Worm (Caenorhabditis elegans) whole organism, young adult: Measurements from ENCODE around the gene T09F3.5.
A peak's percentile ranks its signal among the peaks of the same experiment; 100 is the strongest.

Experiments
- B0019.2 ChIP-seq: fragments of 200-800 bp; sonication (Bioruptor generic); conservative IDR thresholded peaks from 2 replicates; pipeline ENCODE4 v1.3.6; 2022; ENCODE audit warnings: missing genetic modification reagents, missing genetic modification characterization, missing compliant biosample characterization
- F33H1.4 ChIP-seq: fragments of 200-800 bp; sonication (Bioruptor generic); IDR thresholded peaks from 2 replicates; pipeline ENCODE4 v1.3.6; 2022; ENCODE audit warnings: missing genetic modification reagents, missing genetic modification characterization, missing compliant biosample characterization
- F37B4.10 ChIP-seq: fragments of 200-800 bp; sonication (Bioruptor generic); IDR thresholded peaks from 2 replicates; pipeline ENCODE4 v1.3.6; 2022; ENCODE audit warnings: missing genetic modification characterization, missing compliant biosample characterization
- F57C9.4 ChIP-seq: sonication (generic microtip); optimal IDR thresholded peaks from 2 replicates; lab custom pipeline; 2017; ENCODE audit warnings: mild to moderate bottlenecking, missing genetic modification characterization, missing compliant biosample characterization
- K12H6.12 ChIP-seq: fragments of 200-800 bp; sonication (Bioruptor generic); optimal IDR thresholded peaks from 2 replicates; lab custom pipeline; 2018; ENCODE audit warnings: mild to moderate bottlenecking, missing genetic modification characterization, missing compliant biosample characterization
- T07F8.4 ChIP-seq: sonication (generic microtip); optimal IDR thresholded peaks from 2 replicates; lab custom pipeline; 2016; ENCODE audit warnings: mild to moderate bottlenecking, missing genetic modification characterization, moderate library complexity, missing compliant biosample characterization
- Y53G8AR.9 ChIP-seq: fragments of 200-800 bp; sonication (Bioruptor generic); conservative IDR thresholded peaks from 2 replicates; pipeline ENCODE4 v1.3.6; 2022; ENCODE audit warnings: missing genetic modification reagents, missing genetic modification characterization, missing compliant biosample characterization
- Y79H2A.3 ChIP-seq: fragments of 200-800 bp; sonication (Bioruptor generic); conservative IDR thresholded peaks from 2 replicates; pipeline ENCODE4 v1.3.6; 2022; ENCODE audit warnings: missing genetic modification reagents, missing genetic modification characterization, missing compliant biosample characterization
- Y95B8A.8 ChIP-seq: fragments of 200-800 bp; sonication (Bioruptor generic); IDR thresholded peaks from 2 replicates; pipeline ENCODE4 v1.3.6; 2022; ENCODE audit warnings: missing genetic modification reagents, missing genetic modification characterization, missing compliant biosample characterization
- ZK185.1 ChIP-seq: sonication (generic microtip); optimal IDR thresholded peaks from 2 replicates; lab custom pipeline; 2016; ENCODE audit warnings: mild to moderate bottlenecking, missing genetic modification characterization, missing compliant biosample characterization; ENCODE audit not compliant: poor library complexity, severe bottlenecking
- ama-1 ChIP-seq, 3 experiments: fragments of 150-350 bp in 1 of 3; sonication (generic microtip) in 2 of 3; optimal IDR thresholded peaks; 2 replicates each; lab custom pipeline; 2014 to 2018; ENCODE audit warnings: missing biosample characterization in 2 of 3, missing genetic modification characterization in 2 of 3, missing genetic modification reagents in 2 of 3
- athp-1 ChIP-seq: sonication (generic microtip); optimal IDR thresholded peaks from 2 replicates; lab custom pipeline; 2017; ENCODE audit warnings: mild to moderate bottlenecking, missing genetic modification characterization, missing compliant biosample characterization
- attf-3 ChIP-seq: fragments of 200-800 bp; sonication (Bioruptor generic); conservative IDR thresholded peaks from 2 replicates; pipeline ENCODE4 v1.3.6; 2022; ENCODE audit warnings: missing genetic modification reagents, missing genetic modification characterization, missing compliant biosample characterization
- attf-5 ChIP-seq: fragments of 200-800 bp; sonication (Bioruptor generic); optimal IDR thresholded peaks from 2 replicates; lab custom pipeline; 2018; ENCODE audit warnings: mild to moderate bottlenecking, missing genetic modification characterization, missing compliant biosample characterization
- bed-2 ChIP-seq: fragments of 200-800 bp; sonication (Bioruptor generic); IDR thresholded peaks from 2 replicates; pipeline ENCODE4 v1.3.6; 2022; ENCODE audit warnings: missing genetic modification reagents, missing genetic modification characterization, missing compliant biosample characterization
- cebp-1 ChIP-seq, 2 experiments: fragments of 200-800 bp in 1 of 2; sonication (Bioruptor generic) in 1 of 2; sonication (generic microtip) in 1 of 2; IDR thresholded peaks in 1 of 2; optimal IDR thresholded peaks in 1 of 2; 2 replicates each; pipeline versions ENCODE4 v1.3.6 to Lab custom; 2017 to 2022; ENCODE audit warnings: missing compliant biosample characterization in 2 of 2, missing genetic modification characterization in 2 of 2, mild to moderate bottlenecking in 1 of 2, missing genetic modification reagents in 1 of 2, moderate library complexity in 1 of 2
- cebp-2 ChIP-seq: fragments of 200-800 bp; sonication (Bioruptor generic); IDR thresholded peaks from 2 replicates; pipeline ENCODE4 v1.3.6; 2022; ENCODE audit warnings: missing genetic modification characterization, missing compliant biosample characterization
- chd-7 ChIP-seq: sonication (generic microtip); optimal IDR thresholded peaks from 2 replicates; lab custom pipeline; 2016; ENCODE audit warnings: mild to moderate bottlenecking, missing genetic modification characterization, moderate library complexity, missing compliant biosample characterization
- dox-1 ChIP-seq: fragments of 200-800 bp; sonication (Bioruptor generic); IDR thresholded peaks from 2 replicates; pipeline ENCODE4 v1.3.6; 2022; ENCODE audit warnings: missing genetic modification reagents, missing genetic modification characterization, missing compliant biosample characterization
- egl-44 ChIP-seq: fragments of 200-800 bp; sonication (Bioruptor generic); IDR thresholded peaks from 2 replicates; pipeline ENCODE4 v1.3.6; 2022; ENCODE audit warnings: missing genetic modification reagents, missing genetic modification characterization, missing compliant biosample characterization
- egrh-3 ChIP-seq: fragments of 200-800 bp; sonication (Bioruptor generic); IDR thresholded peaks from 2 replicates; pipeline ENCODE4 v1.3.6; 2022; ENCODE audit warnings: missing genetic modification reagents, missing genetic modification characterization, missing compliant biosample characterization
- fkh-3 ChIP-seq: sonication (generic microtip); optimal IDR thresholded peaks from 2 replicates; lab custom pipeline; 2016; ENCODE audit warnings: mild to moderate bottlenecking, missing genetic modification characterization, missing compliant biosample characterization
- gei-17 ChIP-seq: fragments of 200-800 bp; sonication (Bioruptor generic); optimal IDR thresholded peaks from 2 replicates; lab custom pipeline; 2018; ENCODE audit warnings: mild to moderate bottlenecking, missing genetic modification characterization, missing compliant biosample characterization
- him-1 ChIP-seq: sonication (generic microtip); optimal IDR thresholded peaks from 2 replicates; lab custom pipeline; 2016; ENCODE audit warnings: missing genotype, missing genetic modification reagents, missing genetic modification characterization, missing compliant biosample characterization
- hlh-12 ChIP-seq: sonication (generic microtip); optimal IDR thresholded peaks from 2 replicates; lab custom pipeline; 2016; ENCODE audit warnings: missing genetic modification characterization, missing compliant biosample characterization
- hmg-1.2 ChIP-seq: fragments of 200-800 bp; sonication (Bioruptor generic); IDR thresholded peaks from 2 replicates; pipeline ENCODE4 v1.3.6; 2022; ENCODE audit warnings: missing genetic modification reagents, missing genetic modification characterization, missing compliant biosample characterization
- lin-35 ChIP-seq, 3 experiments: fragments of 150-350 bp in 2 of 3; sonication (generic microtip) in 1 of 3; optimal IDR thresholded peaks; 2 replicates each; lab custom pipeline; 2014 to 2018; ENCODE audit warnings: missing biosample characterization in 3 of 3, missing genetic modification characterization in 3 of 3, missing genetic modification reagents in 3 of 3
- lin-54 ChIP-seq: fragments of 200-800 bp; sonication (Bioruptor generic); optimal IDR thresholded peaks from 2 replicates; lab custom pipeline; 2018; ENCODE audit warnings: mild to moderate bottlenecking, missing genetic modification characterization, missing compliant biosample characterization
- lir-1 ChIP-seq: fragments of 200-800 bp; sonication (Bioruptor generic); conservative IDR thresholded peaks from 2 replicates; pipeline ENCODE4 v1.3.6; 2022; ENCODE audit warnings: missing genetic modification reagents, missing genetic modification characterization, missing compliant biosample characterization
- madf-3 ChIP-seq: fragments of 200-800 bp; sonication (Bioruptor generic); IDR thresholded peaks from 2 replicates; pipeline ENCODE4 v1.3.6; 2022; ENCODE audit warnings: missing genetic modification reagents, missing genetic modification characterization, missing compliant biosample characterization
- madf-6 ChIP-seq: fragments of 200-800 bp; sonication (Bioruptor generic); IDR thresholded peaks from 2 replicates; pipeline ENCODE4 v1.3.6; 2022; ENCODE audit warnings: missing genetic modification reagents, missing genetic modification characterization, missing compliant biosample characterization
- mcd-1 ChIP-seq: fragments of 200-800 bp; sonication (Bioruptor generic); IDR thresholded peaks from 2 replicates; pipeline ENCODE4 v1.3.6; 2022; ENCODE audit warnings: missing genetic modification reagents, missing genetic modification characterization, missing compliant biosample characterization
- nfya-2 ChIP-seq: fragments of 200-800 bp; sonication (Bioruptor generic); IDR thresholded peaks from 2 replicates; pipeline ENCODE4 v1.3.6; 2022; ENCODE audit warnings: missing genetic modification reagents, missing genetic modification characterization, missing compliant biosample characterization
- nfyb-1 ChIP-seq: fragments of 200-800 bp; sonication (Bioruptor generic); IDR thresholded peaks from 2 replicates; pipeline ENCODE4 v1.3.6; 2022; ENCODE audit warnings: missing genetic modification reagents, missing genetic modification characterization, missing compliant biosample characterization
- nhr-90 ChIP-seq: sonication (generic microtip); optimal IDR thresholded peaks from 2 replicates; lab custom pipeline; 2016; ENCODE audit warnings: missing genotype, mild to moderate bottlenecking, missing genetic modification characterization, missing compliant biosample characterization
- snpc-1.3 ChIP-seq: sonication (generic microtip); optimal IDR thresholded peaks from 2 replicates; lab custom pipeline; 2017; ENCODE audit warnings: missing genetic modification characterization, mild to moderate bottlenecking, missing compliant biosample characterization, antibody characterized with exemption, moderate library complexity, missing genotype, missing genetic modification reagents; ENCODE audit not compliant: insufficient read depth
- sptf-2 ChIP-seq: fragments of 200-800 bp; sonication (Bioruptor generic); optimal IDR thresholded peaks from 2 replicates; lab custom pipeline; 2018; ENCODE audit warnings: mild to moderate bottlenecking, missing genetic modification characterization, missing compliant biosample characterization
- tbx-9 ChIP-seq: sonication (generic microtip); optimal IDR thresholded peaks from 2 replicates; lab custom pipeline; 2016; ENCODE audit warnings: borderline replicate concordance, missing genetic modification characterization, inconsistent platforms, missing compliant biosample characterization
- unc-62 ChIP-seq: fragments of 150-350 bp; optimal IDR thresholded peaks from 2 replicates; lab custom pipeline; 2014; ENCODE audit warnings: missing biosample characterization, missing genetic modification reagents, missing genetic modification characterization
- zfh-2 ChIP-seq: fragments of 200-800 bp; sonication (Bioruptor generic); conservative IDR thresholded peaks from 2 replicates; pipeline ENCODE4 v1.3.6; 2022; ENCODE audit warnings: missing genetic modification reagents, missing genetic modification characterization, missing compliant biosample characterization
- zim-3 ChIP-seq: sonication (generic microtip); optimal IDR thresholded peaks from 2 replicates; lab custom pipeline; 2017; ENCODE audit warnings: mild to moderate bottlenecking, missing genetic modification characterization, moderate library complexity, missing compliant biosample characterization
- ztf-18 ChIP-seq: sonication (generic microtip); optimal IDR thresholded peaks from 2 replicates; lab custom pipeline; 2016; ENCODE audit warnings: missing genotype, mild to moderate bottlenecking, missing genetic modification characterization, missing compliant biosample characterization
- ztf-26 ChIP-seq: sonication (generic microtip); optimal IDR thresholded peaks from 2 replicates; lab custom pipeline; 2017; ENCODE audit warnings: missing genetic modification characterization, missing compliant biosample characterization
- ztf-3 ChIP-seq: fragments of 200-800 bp; sonication (Bioruptor generic); optimal IDR thresholded peaks from 2 replicates; lab custom pipeline; 2018; ENCODE audit warnings: mild to moderate bottlenecking, missing genetic modification characterization, missing compliant biosample characterization
- ztf-6 ChIP-seq: fragments of 200-800 bp; sonication (Bioruptor generic); IDR thresholded peaks from 2 replicates; pipeline ENCODE4 v1.3.6; 2022; ENCODE audit warnings: missing genetic modification reagents, missing genetic modification characterization, missing compliant biosample characterization

The T09F3.5 gene

ce11 chrII:10393282-10394179, 3.1 kb upstream of the T09F3.5 start, which contains the start of gene gpd-1 (continued):
- TF ChIP-seq hmg-1.2 (GFP tag; lab: Robert Waterston, UW), result peak; percentile 56; the same call in 1 of the 2 replicates
- TF ChIP-seq zfh-2 (GFP tag; lab: Robert Waterston, UW), result no peak
- no peak for TF ChIP-seq gei-17
- TF ChIP-seq T07F8.4 (tag; lab: Kevin White, UChicago), result no peak
- TF ChIP-seq F37B4.10 (GFP tag; lab: Robert Waterston, UW), result no peak
- TF ChIP-seq madf-6, result peak; percentile 99
- TF ChIP-seq him-1 (tag; lab: Kevin White, UChicago), result peak; percentile 13
- no peak for TF ChIP-seq cebp-1 (GFP tag; IDR thresholded peaks at IDR 0.05; lab: Robert Waterston, UW)
- peak; percentile 36 for TF ChIP-seq cebp-1 (tag; optimal IDR thresholded peaks at IDR 0.05; lab: Kevin White, UChicago)
- TF ChIP-seq unc-62 (GFP tag; lab: Kevin White, UChicago), result no peak
- TF ChIP-seq snpc-1.3 (tag; lab: Kevin White, UChicago), result peak; percentile 82
- TF ChIP-seq Y79H2A.3, result peak; percentile 86
- peak; percentile 35 for TF ChIP-seq chd-7 (tag; lab: Kevin White, UChicago)
- peak; percentile 5 for TF ChIP-seq ztf-18 (tag; lab: Kevin White, UChicago)
- TF ChIP-seq tbx-9 (tag; lab: Kevin White, UChicago), result no peak
- peak; percentile 97 for TF ChIP-seq F33H1.4
- peak; percentile 78; the same call in 1 of the 2 replicates for TF ChIP-seq madf-3
- TF ChIP-seq attf-3 (GFP tag; lab: Robert Waterston, UW), result 0 out of 2 replicates have a peak, but pooled peaks have one; percentile 50
- no peak for TF ChIP-seq bed-2 (GFP tag; lab: Robert Waterston, UW)
- TF ChIP-seq ztf-26 (tag; lab: Kevin White, UChicago), result no peak
- no peak for TF ChIP-seq attf-5 (GFP tag; lab: Kevin White, UChicago)
- TF ChIP-seq B0019.2 (GFP tag; lab: Robert Waterston, UW), result peak; percentile 93
- peak; percentile 34 for TF ChIP-seq athp-1 (tag; lab: Kevin White, UChicago)
- no peak for TF ChIP-seq ztf-3 (GFP tag; lab: Kevin White, UChicago)
- TF ChIP-seq lir-1 (GFP tag; lab: Robert Waterston, UW), result peak; percentile 82
- no peak for TF ChIP-seq cebp-2
- TF ChIP-seq K12H6.12, result no peak
- TF ChIP-seq fkh-3 (tag; lab: Kevin White, UChicago), result no peak
- TF ChIP-seq dox-1, result peak; percentile 80
- TF ChIP-seq egl-44 (GFP tag; lab: Robert Waterston, UW), result no peak
- TF ChIP-seq ama-1 (optimal IDR thresholded peaks at IDR 0.05; lab: Kevin White, UChicago), result no peak
- TF ChIP-seq ama-1 (GFP tag; optimal IDR thresholded peaks at IDR 0.05; lab: Kevin White, UChicago), result no peak
- peak; percentile 83 for TF ChIP-seq lin-54 (GFP tag; lab: Kevin White, UChicago)
- TF ChIP-seq zim-3 (tag; lab: Kevin White, UChicago), result no peak
- peak; percentile 62 for TF ChIP-seq mcd-1 (GFP tag; lab: Robert Waterston, UW)
- TF ChIP-seq nfya-2 (GFP tag; lab: Robert Waterston, UW), result no peak
- TF ChIP-seq Y53G8AR.9 (GFP tag; lab: Robert Waterston, UW), result peak; percentile 81; the same call in 1 of the 2 replicates
- no peak for TF ChIP-seq ztf-6 (GFP tag; lab: Robert Waterston, UW)
- no peak for TF ChIP-seq sptf-2 (GFP tag; lab: Kevin White, UChicago)
- 0 out of 2 replicates have a peak, but pooled peaks have one; percentile 6 for TF ChIP-seq egrh-3 (GFP tag; lab: Robert Waterston, UW)
- no peak for TF ChIP-seq nhr-90
- TF ChIP-seq lin-35 (GFP tag; optimal IDR thresholded peaks at IDR 0.05; lab: Kevin White, UChicago), result peak in 2 of 3 experiments; percentile 51 to 55
- TF ChIP-seq hlh-12 (tag; lab: Kevin White, UChicago), result no peak
- no peak for TF ChIP-seq ZK185.1 (tag; lab: Kevin White, UChicago)
- peak; percentile 90 for TF ChIP-seq Y95B8A.8 (GFP tag; lab: Robert Waterston, UW)
- 0 out of 2 replicates have a peak, but pooled peaks have one; percentile 40 for TF ChIP-seq nfyb-1 (GFP tag; lab: Robert Waterston, UW)
- TF ChIP-seq F57C9.4 (tag; lab: Kevin White, UChicago), result peak; percentile 62
